Worm (Caenorhabditis elegans): ENCODE data around the gene C17H11.4.

C17H11.4 gene

ce11 chrX:8205919-8206318, 24.5 kb upstream of the C17H11.4 start (continued):
- TF ChIP-seq pqm-1 (tag; optimal IDR thresholded peaks at IDR 0.05), result no peak
- TF ChIP-seq tlp-1 (tag; optimal IDR thresholded peaks at IDR 0.05), result no peak
- no peak for TF ChIP-seq lin-15B (tag; optimal IDR thresholded peaks at IDR 0.05)
- TF ChIP-seq nhr-84 (tag; optimal IDR thresholded peaks at IDR 0.05), result no peak
- peak in 1 of 3 experiments; percentile 59 for TF ChIP-seq ceh-82 (tag; optimal IDR thresholded peaks at IDR 0.05)
- no peak for TF ChIP-seq elt-2 (tag; optimal IDR thresholded peaks at IDR 0.05)
- TF ChIP-seq snpc-4 (tag; optimal IDR thresholded peaks at IDR 0.05), result no peak
- no peak for TF ChIP-seq Y116A8C.19 (tag; optimal IDR thresholded peaks at IDR 0.05; ENCODE audit: borderline replicate concordance)
- no peak for TF ChIP-seq nhr-85 (tag)
- TF ChIP-seq sptf-1 (tag; optimal IDR thresholded peaks at IDR 0.05), result no peak
- no peak for TF ChIP-seq nhr-77 (tag; optimal IDR thresholded peaks at IDR 0.05)
- TF ChIP-seq nhr-11 (tag; optimal IDR thresholded peaks at IDR 0.05), result no peak
- peak; percentile 9 to 13 for TF ChIP-seq efl-1 (optimal IDR thresholded peaks at IDR 0.05)
- no peak for TF ChIP-seq efl-1 (GFP tag; optimal IDR thresholded peaks at IDR 0.05 in 1 of 2)
- no peak for TF ChIP-seq ets-5 (GFP tag; IDR thresholded peaks at IDR 0.05)
- no peak for TF ChIP-seq unc-30 (tag; optimal IDR thresholded peaks at IDR 0.05)
- TF ChIP-seq ama-1 (optimal IDR thresholded peaks at IDR 0.05), result no peak
- TF ChIP-seq nhr-90 (tag; optimal IDR thresholded peaks at IDR 0.05; ENCODE audit: poor library complexity), result no peak
- no peak for TF ChIP-seq vab-15 (tag; optimal IDR thresholded peaks at IDR 0.05)
- TF ChIP-seq ceh-88 (GFP tag; IDR thresholded peaks at IDR 0.05), result no peak
- TF ChIP-seq egl-27 (tag; optimal IDR thresholded peaks at IDR 0.05), result no peak
- peak in 1 of 2 experiments; percentile 15 for TF ChIP-seq ztf-11 (tag; optimal IDR thresholded peaks at IDR 0.05)
- TF ChIP-seq sup-37 (GFP tag; optimal IDR thresholded peaks at IDR 0.05), result no peak
- TF ChIP-seq unc-86 (tag; optimal IDR thresholded peaks at IDR 0.05), result peak; percentile 38
- TF ChIP-seq grh-1 (GFP tag; IDR thresholded peaks at IDR 0.05), result no peak
- no peak for TF ChIP-seq aha-1 (tag; optimal IDR thresholded peaks at IDR 0.05)
- TF ChIP-seq fos-1 (tag; optimal IDR thresholded peaks at IDR 0.05), result no peak

ce11 chrX:8204475-8204874, 23.0 kb upstream of the C17H11.4 start:
- no peak for TF ChIP-seq fkh-10 (GFP tag; optimal IDR thresholded peaks at IDR 0.05)
- TF ChIP-seq hlh-4 (tag; optimal IDR thresholded peaks at IDR 0.05), result no peak
- TF ChIP-seq ceh-63 (GFP tag; optimal IDR thresholded peaks at IDR 0.05), result no peak
- TF ChIP-seq nhr-19 (GFP tag; conservative IDR thresholded peaks at IDR 0.05), result no peak
- TF ChIP-seq F16B12.6 (tag; optimal IDR thresholded peaks at IDR 0.05), result no peak
- peak; percentile 1 for TF ChIP-seq lin-14 (GFP tag; optimal IDR thresholded peaks at IDR 0.05)
- peak; percentile 37 for TF ChIP-seq fkh-8 (tag; optimal IDR thresholded peaks at IDR 0.05)
- no peak for TF ChIP-seq C04F5.9 (tag; optimal IDR thresholded peaks at IDR 0.05)
- TF ChIP-seq dsc-1 (tag; optimal IDR thresholded peaks at IDR 0.05), result peak; percentile 95
- TF ChIP-seq nhr-77 (tag; optimal IDR thresholded peaks at IDR 0.05), result no peak
- TF ChIP-seq elt-2 (tag; optimal IDR thresholded peaks at IDR 0.05), result no peak
- TF ChIP-seq fkh-4 (tag; optimal IDR thresholded peaks at IDR 0.05; ENCODE audit: borderline replicate concordance), result peak; percentile 35
- TF ChIP-seq lin-39 (tag; optimal IDR thresholded peaks at IDR 0.05), result no peak
- TF ChIP-seq ceh-82 (tag; optimal IDR thresholded peaks at IDR 0.05), result no peak
- no peak for TF ChIP-seq xbp-1 (tag; optimal IDR thresholded peaks at IDR 0.05)

ce11 chrX:8203684-8204083, 22.2 kb upstream of the C17H11.4 start, which contains the start of gene C17H11.6:
Gene C17H11.6, minus strand, starts transcription at chrX:8203784.
- TF ChIP-seq aly-2 (tag; optimal IDR thresholded peaks at IDR 0.05), result no peak
- no peak for TF ChIP-seq Y116A8C.19 (tag; optimal IDR thresholded peaks at IDR 0.05; ENCODE audit: borderline replicate concordance)
- no peak for TF ChIP-seq nhr-90 (tag; optimal IDR thresholded peaks at IDR 0.05; ENCODE audit: poor library complexity)
- no peak for TF ChIP-seq mdl-1 (tag; optimal IDR thresholded peaks at IDR 0.05)
- TF ChIP-seq unc-62 (GFP tag; optimal IDR thresholded peaks at IDR 0.05), result no peak
- no peak for TF ChIP-seq tbx-2 (tag; optimal IDR thresholded peaks at IDR 0.05)
- no peak for TF ChIP-seq alr-1 (tag; optimal IDR thresholded peaks at IDR 0.05; ENCODE audit: borderline replicate concordance)
- TF ChIP-seq lin-13 (GFP tag; optimal IDR thresholded peaks at IDR 0.05), result no peak
- TF ChIP-seq nhr-19 (GFP tag; conservative IDR thresholded peaks at IDR 0.05), result no peak
- no peak for TF ChIP-seq nhr-12 (tag; optimal IDR thresholded peaks at IDR 0.05)
- TF ChIP-seq skn-1 (tag; optimal IDR thresholded peaks at IDR 0.05), result no peak
- TF ChIP-seq lir-3 (tag; optimal IDR thresholded peaks at IDR 0.05; ENCODE audit: poor library complexity), result no peak
- no peak for TF ChIP-seq lin-15B (tag; optimal IDR thresholded peaks at IDR 0.05)
- no peak for TF ChIP-seq fkh-4 (tag; optimal IDR thresholded peaks at IDR 0.05; ENCODE audit: borderline replicate concordance)
- no peak for TF ChIP-seq sptf-1 (tag; optimal IDR thresholded peaks at IDR 0.05)
- no peak for TF ChIP-seq nhr-77 (tag; optimal IDR thresholded peaks at IDR 0.05)
- no peak for TF ChIP-seq fos-1 (tag; optimal IDR thresholded peaks at IDR 0.05)
- no peak for TF ChIP-seq efl-1 (optimal IDR thresholded peaks at IDR 0.05)
- TF ChIP-seq efl-1 (GFP tag; optimal IDR thresholded peaks at IDR 0.05 in 1 of 2), result no peak
- TF ChIP-seq mab-9 (GFP tag; IDR thresholded peaks at IDR 0.05), result no peak

Measured in whole organism, L1 larva.